Fruit fly (Drosophila melanogaster): ENCODE data around the gene ben.
A peak's percentile ranks its signal among the peaks of the same experiment; 100 is the strongest.

The ben gene

DNA sequence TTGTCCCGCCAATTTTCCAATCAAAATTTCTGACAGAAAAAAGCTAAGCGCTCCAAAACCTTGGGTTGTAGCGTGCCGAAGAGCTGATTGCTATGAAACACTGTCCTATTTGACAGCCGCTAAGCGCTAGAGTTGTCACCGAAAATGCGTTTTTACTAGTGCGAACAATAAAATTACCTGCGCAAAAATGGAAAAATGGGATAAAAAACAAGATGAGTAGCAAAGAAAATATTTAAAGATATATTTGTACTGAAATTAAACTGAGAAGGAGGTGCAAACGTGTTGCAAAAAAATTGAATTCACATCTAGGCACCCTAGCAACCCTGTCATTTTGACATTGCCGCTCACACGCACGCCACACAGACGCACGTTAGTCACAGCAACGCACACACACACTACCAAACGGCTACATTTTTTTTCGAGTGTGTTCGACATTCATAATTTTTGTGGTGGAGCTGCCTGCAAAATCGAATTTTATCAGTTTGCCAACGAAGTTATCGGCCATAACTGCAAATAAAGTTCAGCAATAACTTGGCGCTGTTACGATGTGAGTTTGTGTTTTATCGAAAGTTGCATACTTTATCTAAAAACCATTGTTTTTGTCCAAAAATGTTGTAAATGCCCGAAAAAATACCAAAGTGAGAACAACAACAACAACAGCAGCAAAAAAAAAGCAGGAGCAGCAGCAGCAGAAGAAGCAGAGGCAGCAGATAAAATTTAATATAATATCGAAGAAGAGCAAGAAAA lies at the start of gene ben:
Gene ben (plus strand): TSS at position 369 of the 747 bp plus-strand sequence.
- no peak for TF ChIP-seq h (optimal IDR thresholded peaks at IDR 0.05)
- no peak for TF ChIP-seq Sin3A (optimal IDR thresholded peaks at IDR 0.05)
- TF ChIP-seq psq (optimal IDR thresholded peaks at IDR 0.05) = peak; percentile 37
- TF ChIP-seq ttk (optimal IDR thresholded peaks at IDR 0.05) = no peak

DNA sequence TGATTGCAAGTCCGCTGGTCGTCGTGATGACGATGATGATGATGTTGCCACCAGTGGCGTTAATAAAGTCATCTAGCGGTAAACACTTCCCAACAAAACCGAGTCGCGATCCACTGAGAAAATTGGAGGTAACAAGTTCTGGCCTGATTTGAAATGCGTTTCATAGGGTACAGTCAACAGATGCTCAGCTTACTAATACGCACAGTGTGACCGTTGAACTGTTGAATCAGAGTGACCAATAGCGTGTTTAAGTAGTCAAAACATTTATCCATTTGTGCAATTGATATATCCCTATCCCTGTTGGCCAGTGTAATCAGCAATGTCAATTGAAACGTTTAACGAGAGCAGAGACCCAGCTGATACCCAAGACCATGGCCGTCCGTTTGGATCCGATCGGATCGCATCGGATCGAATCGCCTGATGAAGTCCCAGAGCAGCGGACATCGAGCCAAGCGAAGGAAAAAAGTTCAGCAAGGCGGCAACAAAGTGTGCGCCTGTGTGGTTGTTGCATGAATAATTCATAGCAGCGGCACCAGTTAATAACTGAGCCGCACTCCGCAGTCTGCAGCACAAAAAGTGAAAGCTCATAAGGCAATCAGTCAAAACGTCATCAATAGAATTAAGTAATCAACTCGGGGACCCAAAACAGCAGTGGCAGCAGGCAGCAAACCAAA lies 47.9 kb upstream of the ben start:
- no peak for TF ChIP-seq ttk (optimal IDR thresholded peaks at IDR 0.05)
- TF ChIP-seq Myc (optimal IDR thresholded peaks at IDR 0.05) = no peak
- TF ChIP-seq h (optimal IDR thresholded peaks at IDR 0.05) = no peak
- TF ChIP-seq insv (optimal IDR thresholded peaks at IDR 0.05) = no peak
- no peak for TF ChIP-seq Sin3A (optimal IDR thresholded peaks at IDR 0.05)
- no peak for TF ChIP-seq psq (optimal IDR thresholded peaks at IDR 0.05)

DNA sequence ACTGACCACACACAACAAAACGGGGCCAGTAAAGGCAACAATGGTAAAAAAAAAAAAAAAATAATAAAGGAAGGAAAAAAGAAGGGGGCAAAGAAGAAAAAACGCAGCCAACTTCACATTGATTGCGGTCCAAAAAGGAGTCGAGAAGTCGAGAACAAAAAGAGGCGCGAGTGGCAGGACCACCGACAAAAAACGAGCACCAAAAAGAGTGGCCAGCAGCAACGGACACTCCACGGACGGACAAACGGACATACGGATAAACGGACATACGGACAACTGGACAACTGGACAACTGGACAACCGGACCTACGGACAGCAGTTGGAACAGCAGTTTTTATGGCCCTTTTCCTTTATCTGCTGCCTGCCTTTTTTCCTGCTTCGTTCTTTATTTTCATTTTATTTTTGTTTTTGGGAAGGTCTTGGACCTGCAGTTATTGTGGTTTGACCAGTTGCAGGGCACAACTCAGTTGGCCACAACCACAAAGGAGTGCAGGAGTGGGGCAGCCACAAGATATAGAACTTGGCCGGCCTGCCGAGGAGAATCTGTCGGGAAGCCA lies 47.3 kb upstream of the ben start:
- no peak for TF ChIP-seq insv (optimal IDR thresholded peaks at IDR 0.05)
- no peak for TF ChIP-seq h (optimal IDR thresholded peaks at IDR 0.05)
- TF ChIP-seq Sin3A (optimal IDR thresholded peaks at IDR 0.05) = no peak
- no peak for TF ChIP-seq Myc (optimal IDR thresholded peaks at IDR 0.05)
- TF ChIP-seq psq (optimal IDR thresholded peaks at IDR 0.05) = no peak
- TF ChIP-seq ttk (optimal IDR thresholded peaks at IDR 0.05) = no peak

DNA sequence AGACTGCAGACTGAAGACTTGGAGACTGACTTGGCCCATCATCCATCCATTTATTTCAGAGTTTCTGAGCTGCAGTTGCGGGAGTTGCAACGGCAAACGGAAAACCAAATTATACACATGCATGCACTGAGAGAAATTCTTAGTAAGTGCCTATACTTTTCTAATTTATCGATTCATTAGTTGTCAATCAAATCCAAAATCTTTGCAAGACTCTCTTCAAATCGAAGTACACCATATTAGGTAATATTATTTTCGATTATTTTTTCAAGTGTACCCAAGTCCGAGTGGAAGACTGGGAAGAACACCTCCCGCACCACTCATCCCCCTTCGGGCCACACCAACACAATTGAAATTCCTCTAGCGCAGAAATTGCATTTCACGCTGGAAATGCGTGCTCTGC lies 44.7 kb upstream of the ben start:
- TF ChIP-seq psq (optimal IDR thresholded peaks at IDR 0.05) (no peak), ttk (optimal IDR thresholded peaks at IDR 0.05) (no peak)

DNA sequence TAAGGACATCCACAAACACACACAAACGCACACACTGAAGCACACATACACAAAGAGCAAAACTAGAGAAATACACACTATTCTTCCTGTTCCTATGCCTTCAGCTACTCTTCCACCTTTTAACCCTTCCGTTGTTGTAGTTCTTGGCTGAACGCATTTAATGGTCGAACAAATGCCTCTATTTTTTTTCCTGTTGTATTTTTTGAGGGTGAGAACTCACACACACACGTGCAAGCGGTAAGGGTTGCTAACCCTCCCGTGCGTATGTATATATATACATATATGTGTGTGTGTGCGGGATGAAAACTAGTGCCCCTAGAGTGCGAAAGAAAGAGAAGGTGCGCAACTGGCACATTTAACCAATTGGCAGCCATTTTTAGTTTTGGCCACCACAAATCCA lies 41.9 kb upstream of the ben start:
- no peak for TF ChIP-seq insv (optimal IDR thresholded peaks at IDR 0.05)
- TF ChIP-seq psq (optimal IDR thresholded peaks at IDR 0.05) = no peak
- no peak for TF ChIP-seq Myc (optimal IDR thresholded peaks at IDR 0.05)
- no peak for TF ChIP-seq ttk (optimal IDR thresholded peaks at IDR 0.05)
- TF ChIP-seq Sin3A (optimal IDR thresholded peaks at IDR 0.05) = no peak
- TF ChIP-seq h (optimal IDR thresholded peaks at IDR 0.05) = no peak

DNA sequence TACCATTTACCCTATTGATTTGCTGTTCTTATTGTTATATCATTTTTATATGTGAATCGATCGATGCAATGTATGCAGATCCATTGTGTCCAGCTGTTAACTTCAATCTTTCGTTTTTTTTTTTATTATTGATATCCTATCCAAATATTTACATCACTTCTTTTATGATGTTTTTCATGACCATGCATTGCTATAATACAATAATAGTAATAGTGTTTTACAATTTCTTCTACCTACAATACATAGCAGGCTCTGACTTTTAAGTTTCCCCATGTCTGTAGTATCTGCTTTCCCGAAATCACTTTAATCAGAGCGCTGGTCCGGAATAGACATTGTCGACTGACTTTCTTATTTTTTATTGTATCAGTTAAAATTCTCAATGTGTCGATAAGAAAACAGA lies 41.2 kb upstream of the ben start, which contains the start of gene CG11068:
Gene CG11068 (plus strand): TSS at position 301 of the 400 bp plus-strand sequence.
- TF ChIP-seq Myc (optimal IDR thresholded peaks at IDR 0.05) (no peak), insv (optimal IDR thresholded peaks at IDR 0.05) (no peak), ttk (optimal IDR thresholded peaks at IDR 0.05) (no peak), psq (optimal IDR thresholded peaks at IDR 0.05) (no peak), h (optimal IDR thresholded peaks at IDR 0.05) (no peak)

DNA sequence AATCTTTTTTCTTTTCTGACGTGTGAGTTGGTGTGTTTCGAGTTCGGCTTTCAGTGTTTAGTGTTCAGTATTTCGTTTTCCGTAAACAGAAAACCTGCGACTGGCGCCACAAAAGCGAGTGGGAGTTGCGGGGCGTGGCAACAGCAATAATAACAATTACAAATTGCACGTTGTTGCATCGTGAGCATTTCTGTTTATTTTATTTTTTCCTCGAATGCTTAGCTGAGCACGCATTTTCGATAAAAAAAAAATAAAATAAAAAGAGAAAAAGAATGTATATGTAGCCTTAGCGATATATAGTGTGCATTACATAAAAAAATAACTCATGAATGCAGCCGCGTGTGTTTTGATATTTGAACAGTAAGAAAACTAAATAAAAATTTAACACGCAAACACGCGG lies 31.3 kb upstream of the ben start:
- TF ChIP-seq Myc (optimal IDR thresholded peaks at IDR 0.05) = no peak
- no peak for TF ChIP-seq h (optimal IDR thresholded peaks at IDR 0.05)
- TF ChIP-seq insv (optimal IDR thresholded peaks at IDR 0.05) = no peak
- TF ChIP-seq Sin3A (optimal IDR thresholded peaks at IDR 0.05) = no peak
- TF ChIP-seq psq (optimal IDR thresholded peaks at IDR 0.05) = no peak
- no peak for TF ChIP-seq ttk (optimal IDR thresholded peaks at IDR 0.05)

DNA sequence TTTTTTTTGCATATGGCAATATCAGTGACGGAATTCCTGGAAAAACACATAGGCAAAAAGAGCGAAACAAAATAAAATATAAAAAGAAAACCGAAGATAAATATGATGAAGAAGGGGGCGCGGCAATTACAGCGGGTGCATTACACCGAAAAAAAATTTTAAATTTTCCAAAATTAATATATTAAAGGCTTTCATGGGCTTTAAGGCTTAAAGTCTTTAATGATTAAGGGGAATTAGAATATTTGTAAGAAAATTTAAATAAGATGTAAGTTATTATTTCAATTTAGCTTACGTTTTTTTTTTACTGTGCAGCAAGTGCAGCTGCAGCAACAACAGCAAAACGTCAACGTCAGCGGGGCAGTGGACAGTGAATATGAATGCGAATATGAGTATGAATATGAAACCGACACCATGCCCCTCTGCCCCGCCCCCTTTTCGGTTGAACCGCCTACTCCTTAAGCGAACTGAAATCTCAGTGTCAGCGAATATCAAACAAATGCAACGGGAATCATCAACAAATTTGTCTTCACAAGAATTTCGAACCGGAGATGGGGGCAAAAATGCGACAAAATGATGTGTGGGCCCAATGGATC lies 23.6 kb upstream of the ben start:
- TF ChIP-seq h (optimal IDR thresholded peaks at IDR 0.05) (no peak), psq (optimal IDR thresholded peaks at IDR 0.05) (no peak)

DNA sequence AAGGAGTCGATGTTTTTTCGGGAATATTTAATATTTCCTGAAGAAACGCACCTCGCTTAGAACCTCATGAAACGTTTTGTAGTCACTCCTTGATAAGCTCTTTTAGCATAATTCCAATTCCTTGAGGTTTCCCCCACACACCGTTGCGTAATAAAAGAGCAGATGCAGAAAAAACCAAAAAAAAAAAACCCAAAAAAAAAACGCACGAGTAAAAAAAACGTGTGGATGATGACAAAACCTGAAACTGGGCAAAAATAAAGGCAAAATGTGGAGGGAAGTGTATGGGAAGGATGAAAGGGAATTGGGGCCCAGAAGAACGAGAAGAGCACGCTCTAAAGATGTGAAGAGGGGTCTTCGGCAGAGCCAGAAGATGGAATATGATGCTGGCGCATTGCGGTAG lies 15.9 kb upstream of the ben start:
- TF ChIP-seq Sin3A (optimal IDR thresholded peaks at IDR 0.05) (no peak), ttk (optimal IDR thresholded peaks at IDR 0.05) (no peak), h (optimal IDR thresholded peaks at IDR 0.05) (no peak), Myc (optimal IDR thresholded peaks at IDR 0.05) (no peak), insv (optimal IDR thresholded peaks at IDR 0.05) (no peak), psq (optimal IDR thresholded peaks at IDR 0.05) (no peak)

DNA sequence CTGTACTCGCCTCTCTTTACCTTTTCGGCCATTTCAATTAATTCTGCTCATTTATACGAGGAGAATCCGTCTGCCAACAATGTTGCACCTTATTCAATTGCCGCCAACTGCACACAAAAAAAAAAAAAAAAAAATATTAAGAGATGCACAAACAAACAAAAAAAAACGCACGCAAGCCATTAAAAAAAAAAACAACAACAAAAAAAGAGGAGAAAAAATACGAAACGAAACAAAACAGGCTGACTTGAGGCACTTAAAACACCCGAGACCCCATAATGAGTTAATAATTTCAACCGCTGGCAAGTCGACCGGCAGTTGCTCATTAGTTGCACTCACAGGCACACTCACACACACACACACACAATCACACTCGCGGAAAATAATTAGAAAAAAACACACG lies 13.1 kb upstream of the ben start:
- no peak for TF ChIP-seq psq (optimal IDR thresholded peaks at IDR 0.05)
- no peak for TF ChIP-seq h (optimal IDR thresholded peaks at IDR 0.05)
- TF ChIP-seq ttk (optimal IDR thresholded peaks at IDR 0.05) = no peak
- TF ChIP-seq Myc (optimal IDR thresholded peaks at IDR 0.05) = no peak
- no peak for TF ChIP-seq insv (optimal IDR thresholded peaks at IDR 0.05)
- TF ChIP-seq Sin3A (optimal IDR thresholded peaks at IDR 0.05) = no peak

DNA sequence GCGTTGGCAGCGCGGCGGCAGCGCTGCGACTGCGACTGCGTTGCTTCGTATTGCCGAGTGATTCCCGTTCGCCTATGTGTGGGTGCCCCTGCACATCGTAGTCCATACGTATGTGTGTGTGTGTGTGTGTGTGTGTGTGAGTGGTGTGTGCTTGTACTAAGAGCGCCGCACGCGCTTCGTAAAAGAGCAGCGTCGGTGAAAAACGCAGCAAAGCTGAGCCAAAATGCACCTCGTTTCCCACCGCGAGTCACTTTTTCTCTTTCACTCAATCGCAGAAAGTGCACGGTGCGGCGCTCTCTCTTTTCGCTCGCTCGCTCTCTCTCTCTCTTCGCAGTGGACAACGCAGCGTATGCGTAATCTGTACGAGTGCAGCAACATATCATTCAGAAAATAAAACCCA lies 9.6 kb upstream of the ben start:
- no peak for TF ChIP-seq psq (optimal IDR thresholded peaks at IDR 0.05)
- TF ChIP-seq ttk (optimal IDR thresholded peaks at IDR 0.05) = no peak
- no peak for TF ChIP-seq Myc (optimal IDR thresholded peaks at IDR 0.05)
- no peak for TF ChIP-seq h (optimal IDR thresholded peaks at IDR 0.05)
- TF ChIP-seq Sin3A (optimal IDR thresholded peaks at IDR 0.05) = no peak
- no peak for TF ChIP-seq insv (optimal IDR thresholded peaks at IDR 0.05)

DNA sequence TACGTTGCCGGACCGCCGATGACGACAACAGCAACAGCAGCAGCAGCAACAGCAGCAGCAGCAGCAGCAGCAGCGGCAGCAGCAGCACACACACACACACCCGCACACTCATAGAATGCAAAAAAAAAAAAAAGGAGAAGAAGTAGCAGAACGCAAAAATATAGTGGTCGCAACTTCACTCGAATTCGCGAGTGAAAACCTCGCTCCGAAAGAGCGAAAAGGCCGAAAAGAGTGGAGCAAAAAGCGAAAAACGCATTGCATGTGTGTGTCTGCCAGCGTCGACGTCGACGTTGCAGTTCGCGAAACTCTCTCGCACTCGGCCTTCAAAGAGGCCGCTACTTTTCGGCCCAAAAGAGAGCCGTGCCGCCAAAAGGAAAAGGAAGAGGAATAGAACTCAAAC lies 7.3 kb upstream of the ben start:
- TF ChIP-seq h (optimal IDR thresholded peaks at IDR 0.05) (no peak), ttk (optimal IDR thresholded peaks at IDR 0.05) (no peak), psq (optimal IDR thresholded peaks at IDR 0.05) (no peak), Sin3A (optimal IDR thresholded peaks at IDR 0.05) (no peak), insv (optimal IDR thresholded peaks at IDR 0.05) (no peak), Myc (optimal IDR thresholded peaks at IDR 0.05) (no peak)
